Worm (Caenorhabditis elegans) whole organism, late embryonic: Measurements from ENCODE around the gene npr-30.

Experiments used
- gmeb-2 ChIP-seq: sonication (generic microtip); optimal IDR thresholded peaks from 2 replicates; lab custom pipeline; 2016; ENCODE audit warnings: missing genetic modification characterization, inconsistent platforms, missing compliant biosample characterization
- lim-6 ChIP-seq: sonication (generic microtip); optimal IDR thresholded peaks from 2 replicates; lab custom pipeline; 2016; ENCODE audit warnings: missing genetic modification characterization, missing compliant biosample characterization

ce11 chrIII:38117-38516, 35.0 kb downstream of the npr-30 start, which contains the start of gene clp-10:
- TF ChIP-seq gmeb-2 (tag; lab: Kevin White, UChicago) (no peak), lim-6 (tag; lab: Kevin White, UChicago) (no peak)
